Worm (Caenorhabditis elegans): ENCODE results near the gene col-180.

DNA sequence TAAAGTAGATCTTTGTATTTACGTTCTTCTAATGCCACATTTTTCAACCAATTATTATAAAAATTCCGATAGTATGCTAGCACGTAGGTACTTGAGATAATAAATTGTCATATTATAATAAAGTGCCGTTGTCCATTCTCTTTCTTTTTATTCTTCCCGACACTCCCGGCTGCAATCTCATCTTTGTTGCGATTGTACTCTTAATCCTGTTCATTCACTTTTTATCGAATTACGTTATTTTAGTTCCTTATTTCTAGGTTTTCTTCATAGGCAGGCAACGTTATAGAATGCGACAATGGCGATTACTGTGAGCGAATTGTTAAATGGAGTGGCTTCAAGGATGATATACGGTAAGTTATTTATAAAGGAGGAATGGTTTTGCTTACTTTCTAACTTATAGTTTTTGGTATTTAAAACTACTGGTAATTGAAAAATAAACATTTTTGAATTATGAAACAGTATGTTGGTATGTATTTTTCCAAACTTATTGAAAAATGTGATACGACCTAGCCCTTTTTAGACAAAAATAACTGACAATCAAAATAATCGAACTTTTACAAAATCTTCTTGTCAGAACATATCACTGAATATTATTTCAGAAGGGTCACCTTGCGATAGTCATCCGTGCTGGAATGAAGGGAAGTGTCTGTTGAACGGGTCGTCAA, 33.9 kb upstream of the col-180 start, which contains the start of gene C40H5.2:
- TF ChIP-seq fkh-10 (GFP tag; optimal IDR thresholded peaks at IDR 0.05) (peak; percentile 54), nhr-77 (tag; optimal IDR thresholded peaks at IDR 0.05) (no peak), ztf-11 (tag; optimal IDR thresholded peaks at IDR 0.05) (no peak), unc-39 (tag; optimal IDR thresholded peaks at IDR 0.05) (no peak), nhr-28 (tag; optimal IDR thresholded peaks at IDR 0.05) (no peak), ceh-28 (tag; optimal IDR thresholded peaks at IDR 0.05) (no peak), jun-1 (tag; optimal IDR thresholded peaks at IDR 0.05) (no peak), ztf-4 (tag; optimal IDR thresholded peaks at IDR 0.05) (no peak), snpc-4 (tag; optimal IDR thresholded peaks at IDR 0.05) (no peak)
